Fruit fly (Drosophila melanogaster): ENCODE measurements around the gene pdm2.
A peak's percentile ranks its signal among the peaks of the same experiment; 100 is the strongest.

pdm2 gene

dm6 chr2L:12712255-12712654 is 55.3 kb downstream of the pdm2 start:
- no peak for TF ChIP-seq Eip78C (GFP tag)
- peak; percentile 7 for TF ChIP-seq esn (GFP tag; optimal IDR thresholded peaks at IDR 0.05)

dm6 chr2L:12712852-12713251 is 55.9 kb downstream of the pdm2 start, which contains the start of gene CG5787:
CG5787 (minus strand) TSS chr2L:12712952.
- TF ChIP-seq Sox102F (GFP tag; optimal IDR thresholded peaks at IDR 0.05) = no peak
- TF ChIP-seq Sox15 (GFP tag; optimal IDR thresholded peaks at IDR 0.05) = no peak
- no peak for TF ChIP-seq Lpt (GFP tag; optimal IDR thresholded peaks at IDR 0.05)
- TF ChIP-seq fd85E (GFP tag; optimal IDR thresholded peaks at IDR 0.05) = no peak
- no peak for TF ChIP-seq spab (GFP tag; optimal IDR thresholded peaks at IDR 0.05)
- TF ChIP-seq CG11294 (GFP tag; IDR thresholded peaks at IDR 0.05) = no peak
- no peak for TF ChIP-seq Eip75B (GFP tag; optimal IDR thresholded peaks at IDR 0.05)
- no peak for TF ChIP-seq cyc (GFP tag; optimal IDR thresholded peaks at IDR 0.05)
- TF ChIP-seq CG10631 (GFP tag; optimal IDR thresholded peaks at IDR 0.05) = no peak
- no peak for TF ChIP-seq Hr4 (GFP tag; optimal IDR thresholded peaks at IDR 0.05)
- TF ChIP-seq CG7368 (GFP tag; optimal IDR thresholded peaks at IDR 0.05) = no peak
- TF ChIP-seq CG4318 (GFP tag; optimal IDR thresholded peaks at IDR 0.05) = no peak
- TF ChIP-seq fkh (GFP tag; optimal IDR thresholded peaks at IDR 0.05) = no peak
- TF ChIP-seq vri (GFP tag; optimal IDR thresholded peaks at IDR 0.05) = no peak
- no peak for TF ChIP-seq pdm3 (GFP tag; optimal IDR thresholded peaks at IDR 0.05)
- no peak for TF ChIP-seq dsx (GFP tag; optimal IDR thresholded peaks at IDR 0.05; ENCODE audit: poor library complexity, severe bottlenecking)
- no peak for TF ChIP-seq Sox14 (GFP tag; optimal IDR thresholded peaks at IDR 0.05)
- TF ChIP-seq CG3032 (tag; optimal IDR thresholded peaks at IDR 0.05) = no peak
- no peak for TF ChIP-seq CG11762 (GFP tag; optimal IDR thresholded peaks at IDR 0.05; ENCODE audit: insufficient read depth)

- TF ChIP-seq CG15336 (GFP tag; IDR thresholded peaks at IDR 0.05) (0 out of 2 replicates have a peak, but pooled peaks have one; percentile 6), vri (GFP tag; optimal IDR thresholded peaks at IDR 0.05) (peak; percentile 23), CG7368 (GFP tag; optimal IDR thresholded peaks at IDR 0.05) (no peak), fkh (GFP tag; optimal IDR thresholded peaks at IDR 0.05) (peak; percentile 64), CG8119 (GFP tag; IDR thresholded peaks at IDR 0.05) (0 out of 3 replicates have a peak, but pooled peaks have one; percentile 34), CG9139 (GFP tag; optimal IDR thresholded peaks at IDR 0.05) (no peak)
Measured at dm6 chr2L:12718437-12719376, 61.7 kb downstream of the pdm2 start, which contains the start of gene MRP. MRP (plus strand) TSS chr2L:12719045.

dm6 chr2L:12719712-12720429 is 62.9 kb downstream of the pdm2 start:
- TF ChIP-seq salr (GFP tag; optimal IDR thresholded peaks at IDR 0.05) (no peak), fkh (GFP tag; optimal IDR thresholded peaks at IDR 0.05) (peak; percentile 50), Ets21C (GFP tag; optimal IDR thresholded peaks at IDR 0.05) (no peak), CG10631 (GFP tag; optimal IDR thresholded peaks at IDR 0.05) (no peak), CG6808 (GFP tag; optimal IDR thresholded peaks at IDR 0.05) (peak; percentile 18), eg (GFP tag; IDR thresholded peaks at IDR 0.05) (0 out of 3 replicates have a peak, but pooled peaks have one; percentile 27), CG32006 (GFP tag; optimal IDR thresholded peaks at IDR 0.05) (no peak), CG8632 (GFP tag; optimal IDR thresholded peaks at IDR 0.05) (no peak), vri (GFP tag; optimal IDR thresholded peaks at IDR 0.05) (peak; percentile 82), Met (GFP tag; optimal IDR thresholded peaks at IDR 0.05) (no peak), CG6792 (GFP tag; optimal IDR thresholded peaks at IDR 0.05) (no peak), CG6163 (GFP tag; IDR thresholded peaks at IDR 0.05) (0 out of 3 replicates have a peak, but pooled peaks have one; percentile 41), Eip78C (GFP tag) (peak; percentile 72), Eip93F (GFP tag; optimal IDR thresholded peaks at IDR 0.05) (no peak), Hr38 (GFP tag; optimal IDR thresholded peaks at IDR 0.05) (no peak), CG16779 (tag; optimal IDR thresholded peaks at IDR 0.05) (peak; percentile 14), Sox14 (GFP tag; optimal IDR thresholded peaks at IDR 0.05) (peak; percentile 31), svp (GFP tag) (peak; percentile 95)

All from whole organism, prepupa.